Fruit fly (Drosophila melanogaster) whole organism, prepupa: ENCODE data around the gene Sry-beta.

Source experiments
- Blimp-1 ChIP-seq: fragments of 200-800 bp; sonication (Bioruptor generic); optimal IDR thresholded peaks from 3 replicates; lab custom pipeline; 2017; ENCODE audit warnings: missing biosample characterization, missing genetic modification characterization, mild to moderate bottlenecking, moderate library complexity, missing genetic modification reagents
- CG10631 ChIP-seq: fragments of 200-800 bp; sonication (Bioruptor generic); optimal IDR thresholded peaks from 2 replicates; lab custom pipeline; 2016; ENCODE audit warnings: missing biosample characterization, missing genetic modification characterization
- CG11294 ChIP-seq: fragments of 200-800 bp; sonication (Bioruptor generic); IDR thresholded peaks from 2 replicates; pipeline ENCODE4 v1.3.6; 2022; ENCODE audit warnings: missing biosample characterization, missing genetic modification characterization
- CG11762 ChIP-seq: fragments of 200-800 bp; sonication (Bioruptor generic); optimal IDR thresholded peaks from 3 replicates; lab custom pipeline; 2016; ENCODE audit warnings: missing biosample characterization, missing genetic modification characterization; ENCODE audit not compliant: insufficient read depth
- CG11902 ChIP-seq: fragments of 200-800 bp; sonication (Bioruptor generic); optimal IDR thresholded peaks from 3 replicates; lab custom pipeline; 2016; ENCODE audit warnings: missing biosample characterization, missing genetic modification characterization
- CG15336 ChIP-seq: fragments of 200-800 bp; sonication (Bioruptor generic); IDR thresholded peaks from 2 replicates; pipeline ENCODE4 v1.3.6; 2022; ENCODE audit warnings: missing biosample characterization, missing genetic modification characterization
- CG1621 ChIP-seq: fragments of 200-800 bp; sonication (Bioruptor generic); optimal IDR thresholded peaks from 3 replicates; lab custom pipeline; 2018; ENCODE audit warnings: missing biosample characterization, mild to moderate bottlenecking, missing genetic modification characterization
- CG16779 ChIP-seq: fragments of 200-800 bp; sonication (Bioruptor generic); optimal IDR thresholded peaks from 3 replicates; lab custom pipeline; 2017; ENCODE audit warnings: missing biosample characterization, mild to moderate bottlenecking, missing genetic modification characterization
- CG3032 ChIP-seq: fragments of 200-800 bp; optimal IDR thresholded peaks from 2 replicates; lab custom pipeline; 2019; ENCODE audit warnings: missing biosample characterization, mild to moderate bottlenecking, missing genetic modification characterization, moderate library complexity
- CG32006 ChIP-seq: fragments of 200-800 bp; sonication (Bioruptor generic); optimal IDR thresholded peaks from 3 replicates; lab custom pipeline; 2017; ENCODE audit warnings: missing biosample characterization, mild to moderate bottlenecking, missing genetic modification characterization
- CG3919 ChIP-seq: fragments of 200-800 bp; sonication (Bioruptor generic); optimal IDR thresholded peaks from 3 replicates; lab custom pipeline; 2016; ENCODE audit warnings: missing biosample characterization, missing genetic modification characterization
- CG4318 ChIP-seq: fragments of 200-800 bp; sonication (Bioruptor generic); optimal IDR thresholded peaks from 3 replicates; lab custom pipeline; 2017; ENCODE audit warnings: missing biosample characterization, mild to moderate bottlenecking, missing genetic modification characterization
- CG6163 ChIP-seq: fragments of 200-800 bp; sonication (Bioruptor generic); IDR thresholded peaks from 3 replicates; pipeline ENCODE4 v1.3.6; 2022; ENCODE audit warnings: missing biosample characterization, missing genetic modification characterization
- CG6276 ChIP-seq: fragments of 200-800 bp; sonication (Bioruptor generic); optimal IDR thresholded peaks from 2 replicates; lab custom pipeline; 2017; ENCODE audit warnings: missing biosample characterization, mild to moderate bottlenecking, missing genetic modification characterization
- CG6792 ChIP-seq: fragments of 200-800 bp; sonication (Bioruptor generic); optimal IDR thresholded peaks from 3 replicates; lab custom pipeline; 2016; ENCODE audit warnings: missing biosample characterization, missing genetic modification characterization
- CG6808 ChIP-seq: fragments of 200-800 bp; sonication (Bioruptor generic); optimal IDR thresholded peaks from 3 replicates; lab custom pipeline; 2017; ENCODE audit warnings: missing biosample characterization, missing genetic modification characterization, mild to moderate bottlenecking, moderate library complexity, missing genetic modification reagents
- CG6854 ChIP-seq: fragments of 200-800 bp; sonication (Bioruptor generic); optimal IDR thresholded peaks from 2 replicates; lab custom pipeline; 2017; ENCODE audit warnings: missing biosample characterization, mild to moderate bottlenecking, missing genetic modification characterization
- CG7368 ChIP-seq: fragments of 200-800 bp; sonication (Bioruptor generic); optimal IDR thresholded peaks from 3 replicates; lab custom pipeline; 2016; ENCODE audit warnings: missing biosample characterization, missing genetic modification characterization
- CG8119 ChIP-seq: fragments of 200-800 bp; sonication (Bioruptor generic); IDR thresholded peaks from 3 replicates; pipeline ENCODE4 v1.3.6; 2022; ENCODE audit warnings: missing biosample characterization, missing genetic modification characterization
- CG8632 ChIP-seq: fragments of 200-800 bp; sonication (Bioruptor generic); optimal IDR thresholded peaks from 3 replicates; lab custom pipeline; 2016; ENCODE audit warnings: missing biosample characterization, missing genetic modification characterization
- CG9139 ChIP-seq: fragments of 200-800 bp; sonication (Bioruptor generic); optimal IDR thresholded peaks from 3 replicates; lab custom pipeline; 2017; ENCODE audit warnings: missing biosample characterization, mild to moderate bottlenecking, missing genetic modification characterization
- Eip75B ChIP-seq: fragments of 200-800 bp; sonication (Bioruptor generic); optimal IDR thresholded peaks from 3 replicates; lab custom pipeline; 2016; ENCODE audit warnings: missing biosample characterization, missing genetic modification characterization
- Eip78C ChIP-seq: fragments of 200-800 bp; sonication (Bioruptor generic); peaks from one replicate; lab custom pipeline; 2016; ENCODE audit warnings: missing biosample characterization, missing genetic modification characterization
- Ets21C ChIP-seq: fragments of 200-800 bp; sonication (Bioruptor generic); optimal IDR thresholded peaks from 3 replicates; lab custom pipeline; 2016; ENCODE audit warnings: missing biosample characterization, missing genetic modification characterization
- Ets96B ChIP-seq: fragments of 200-800 bp; optimal IDR thresholded peaks from 2 replicates; lab custom pipeline; 2019; ENCODE audit warnings: missing biosample characterization, mild to moderate bottlenecking, missing genetic modification characterization, moderate library complexity
- Gug ChIP-seq: fragments of 200-800 bp; sonication (Bioruptor generic); IDR thresholded peaks from 2 replicates; pipeline ENCODE4 v1.3.6; 2022; ENCODE audit warnings: missing biosample characterization, missing genetic modification characterization
- Hr38 ChIP-seq: sonication (Bioruptor generic); optimal IDR thresholded peaks from 2 replicates; lab custom pipeline; 2016; ENCODE audit warnings: missing biosample characterization, missing genetic modification characterization
- Hr4 ChIP-seq: fragments of 200-800 bp; sonication (Bioruptor generic); optimal IDR thresholded peaks from 3 replicates; lab custom pipeline; 2016; ENCODE audit warnings: missing biosample characterization, missing genetic modification characterization
- Lpt ChIP-seq: fragments of 200-800 bp; sonication (Bioruptor generic); optimal IDR thresholded peaks from 3 replicates; lab custom pipeline; 2016; ENCODE audit warnings: missing biosample characterization, missing genetic modification characterization
- Met ChIP-seq: fragments of 200-800 bp; sonication (Bioruptor generic); optimal IDR thresholded peaks from 3 replicates; lab custom pipeline; 2016; ENCODE audit warnings: missing biosample characterization, missing genetic modification characterization
- OdsH ChIP-seq: fragments of 200-800 bp; sonication (Bioruptor generic); optimal IDR thresholded peaks from 3 replicates; lab custom pipeline; 2016; ENCODE audit warnings: missing biosample characterization, missing genetic modification characterization
- Smox ChIP-seq: fragments of 200-800 bp; sonication (Bioruptor generic); optimal IDR thresholded peaks from 3 replicates; lab custom pipeline; 2016; ENCODE audit warnings: missing biosample characterization, missing genetic modification characterization
- Sox14 ChIP-seq: fragments of 200-800 bp; sonication (Bioruptor generic); optimal IDR thresholded peaks from 3 replicates; lab custom pipeline; 2016; ENCODE audit warnings: missing biosample characterization, missing genetic modification characterization
- Sox15 ChIP-seq: fragments of 200-800 bp; sonication (Bioruptor generic); optimal IDR thresholded peaks from 3 replicates; lab custom pipeline; 2016; ENCODE audit warnings: missing biosample characterization, missing genetic modification characterization
- achi ChIP-seq: fragments of 200-800 bp; sonication (Bioruptor generic); optimal IDR thresholded peaks from 3 replicates; lab custom pipeline; 2016; ENCODE audit warnings: missing biosample characterization, missing genetic modification characterization
- cyc ChIP-seq: fragments of 200-800 bp; sonication (Bioruptor generic); optimal IDR thresholded peaks from 3 replicates; lab custom pipeline; 2016; ENCODE audit warnings: missing biosample characterization, missing genetic modification characterization
- dac ChIP-seq: fragments of 200-800 bp; sonication (Bioruptor generic); optimal IDR thresholded peaks from 2 replicates; lab custom pipeline; 2017; ENCODE audit warnings: missing biosample characterization, mild to moderate bottlenecking, missing genetic modification characterization
- dsx ChIP-seq: fragments of 200-800 bp; optimal IDR thresholded peaks from 3 replicates; lab custom pipeline; 2019; ENCODE audit warnings: missing biosample characterization, mild to moderate bottlenecking, missing genetic modification characterization, moderate library complexity; ENCODE audit not compliant: poor library complexity, severe bottlenecking
- eg ChIP-seq: fragments of 200-800 bp; sonication (Bioruptor generic); IDR thresholded peaks from 3 replicates; pipeline ENCODE4 v1.3.6; 2022; ENCODE audit warnings: missing biosample characterization, missing genetic modification characterization
- esn ChIP-seq: fragments of 200-800 bp; sonication (Bioruptor generic); optimal IDR thresholded peaks from 2 replicates; lab custom pipeline; 2016; ENCODE audit warnings: missing biosample characterization, mild to moderate bottlenecking, missing genetic modification characterization, moderate library complexity
- fd59A ChIP-seq: fragments of 200-800 bp; sonication (Bioruptor generic); optimal IDR thresholded peaks from 2 replicates; lab custom pipeline; 2017; ENCODE audit warnings: missing biosample characterization, mild to moderate bottlenecking, missing genetic modification characterization, missing genetic modification reagents
- fd85E ChIP-seq: fragments of 200-800 bp; sonication (Bioruptor generic); optimal IDR thresholded peaks from 3 replicates; lab custom pipeline; 2016; ENCODE audit warnings: missing biosample characterization, missing genetic modification characterization
- fkh ChIP-seq: fragments of 200-800 bp; sonication (Bioruptor generic); optimal IDR thresholded peaks from 3 replicates; lab custom pipeline; 2017; ENCODE audit warnings: missing biosample characterization, mild to moderate bottlenecking, missing genetic modification characterization, moderate library complexity
- pdm3 ChIP-seq: fragments of 200-800 bp; sonication (Bioruptor generic); optimal IDR thresholded peaks from 3 replicates; lab custom pipeline; 2016; ENCODE audit warnings: missing biosample characterization, missing genetic modification characterization
- salr ChIP-seq, 2 experiments: fragments of 200-800 bp; sonication (Bioruptor generic); optimal IDR thresholded peaks; 3 replicates each; lab custom pipeline; 2016 to 2018; ENCODE audit warnings: missing biosample characterization in 2 of 2, missing genetic modification characterization in 2 of 2, mild to moderate bottlenecking in 1 of 2
- spab ChIP-seq: fragments of 200-800 bp; sonication (Bioruptor generic); optimal IDR thresholded peaks from 2 replicates; lab custom pipeline; 2017; ENCODE audit warnings: missing biosample characterization, mild to moderate bottlenecking, missing genetic modification characterization, missing genetic modification reagents
- ss ChIP-seq, 2 experiments: fragments of 200-800 bp; sonication (Bioruptor generic); optimal IDR thresholded peaks; 2 replicates in 1 of 2; 3 replicates in 1 of 2; lab custom pipeline; 2017 to 2018; ENCODE audit warnings: mild to moderate bottlenecking in 2 of 2, missing biosample characterization in 2 of 2, missing genetic modification characterization in 2 of 2, moderate library complexity in 1 of 2
- topi ChIP-seq: fragments of 200-800 bp; sonication (Bioruptor generic); optimal IDR thresholded peaks from 3 replicates; lab custom pipeline; 2016; ENCODE audit warnings: missing biosample characterization, missing genetic modification characterization

Sry-beta gene

DNA sequence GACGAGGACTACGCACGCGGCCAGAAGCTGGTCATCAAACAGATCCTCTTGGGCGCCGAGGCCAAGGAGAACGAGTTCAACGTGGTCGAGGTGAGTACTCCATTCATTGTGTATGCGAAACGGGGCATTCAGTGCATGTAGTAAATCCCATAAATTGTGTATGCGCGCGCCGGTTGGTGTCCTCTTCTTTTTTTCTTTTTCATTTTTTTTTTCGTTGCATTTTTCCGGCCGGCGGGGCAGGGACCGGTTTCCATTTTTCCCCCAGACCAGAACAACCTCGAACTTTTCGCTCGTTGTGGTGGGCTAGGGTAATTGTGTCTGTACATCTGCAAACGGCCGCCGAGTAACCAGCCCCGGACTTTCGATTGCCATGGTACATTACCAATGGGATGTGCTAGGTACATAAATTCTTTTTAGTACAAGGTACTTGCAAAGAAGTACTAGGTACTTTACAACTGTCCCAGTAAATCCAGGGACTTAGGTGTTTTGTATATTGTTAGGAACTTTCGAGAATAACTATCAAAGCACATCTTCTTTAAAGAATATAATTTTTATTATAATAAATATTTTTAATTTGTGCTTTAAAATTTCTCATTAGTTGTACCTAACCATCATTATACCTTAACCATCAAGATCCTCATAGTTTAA lies 34.1 kb upstream of the Sry-beta start:
- TF ChIP-seq CG8119 (GFP tag; lab: Robert Waterston, UW) (peak; percentile 67), CG6792 (GFP tag; lab: Kevin White, UChicago) (no peak), fd59A (no peak), CG6163 (GFP tag; lab: Robert Waterston, UW) (peak; percentile 84), Hr4 (GFP tag; lab: Kevin White, UChicago) (no peak), Met (GFP tag; lab: Kevin White, UChicago) (no peak), Gug (GFP tag; lab: Robert Waterston, UW) (no peak), Eip78C (GFP tag; lab: Kevin White, UChicago) (peak; percentile 62), Hr38 (GFP tag; lab: Kevin White, UChicago) (no peak), spab (GFP tag; lab: Kevin White, UChicago) (peak; percentile 58), CG8632 (GFP tag; lab: Kevin White, UChicago) (no peak), OdsH (no peak), CG11762 (GFP tag; lab: Kevin White, UChicago) (no peak), Sox14 (GFP tag; lab: Kevin White, UChicago) (no peak), salr (GFP tag; optimal IDR thresholded peaks at IDR 0.05; lab: Kevin White, UChicago) (peak in 1 of 2 experiments; percentile 1), Blimp-1 (GFP tag; lab: Kevin White, UChicago) (no peak), dsx (peak; percentile 16), CG1621 (tag; lab: Kevin White, UChicago) (peak; percentile 66), fkh (no peak), CG11294 (GFP tag; lab: Robert Waterston, UW) (peak; percentile 12; the same call in 1 of the 2 replicates), dac (GFP tag; lab: Kevin White, UChicago) (no peak), cyc (no peak), CG15336 (GFP tag; lab: Robert Waterston, UW) (peak; percentile 41; the same call in 1 of the 2 replicates), Ets21C (no peak), Lpt (GFP tag; lab: Kevin White, UChicago) (peak; percentile 63), pdm3 (GFP tag; lab: Kevin White, UChicago) (no peak), CG6808 (GFP tag; lab: Kevin White, UChicago) (peak; percentile 77), CG16779 (peak; percentile 78), eg (peak; percentile 87), Sox15 (GFP tag; lab: Kevin White, UChicago) (no peak), CG7368 (no peak), CG32006 (peak; percentile 47), achi (GFP tag; lab: Kevin White, UChicago) (peak; percentile 12), CG11902 (GFP tag; lab: Kevin White, UChicago) (no peak), CG3032 (tag; lab: Kevin White, UChicago) (peak; percentile 24), Ets96B (tag; lab: Kevin White, UChicago) (peak; percentile 49), Eip75B (peak; percentile 41), CG3919 (peak; percentile 10), ss (GFP tag; optimal IDR thresholded peaks at IDR 0.05; lab: Kevin White, UChicago) (peak; percentile 81 to 85), CG10631 (GFP tag; lab: Kevin White, UChicago) (peak; percentile 51), CG9139 (GFP tag; lab: Kevin White, UChicago) (peak; percentile 75)

DNA sequence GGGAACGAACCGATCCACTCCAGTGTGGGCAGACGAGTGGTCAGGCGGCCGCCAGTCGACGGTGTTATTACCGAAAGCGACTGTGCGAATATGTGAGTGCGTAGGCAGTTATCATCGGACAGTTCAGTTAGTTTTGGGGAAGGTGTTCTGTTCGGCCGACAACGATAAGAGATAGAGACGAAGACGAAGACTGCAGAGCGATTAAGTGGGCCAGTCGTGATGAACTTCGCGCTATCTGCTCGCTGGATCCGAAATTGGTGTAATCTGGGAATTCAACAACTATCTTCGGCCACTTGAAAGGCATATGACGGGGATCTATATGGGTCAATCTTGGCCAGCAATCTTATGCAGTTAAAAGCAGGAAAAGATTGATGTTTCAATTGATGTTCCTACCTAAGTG lies 30.3 kb upstream of the Sry-beta start, which contains the start of gene CG7912:
Gene CG7912 (minus strand): TSS at position 17 of the 400 bp plus-strand sequence.
- TF ChIP-seq Sox14 (GFP tag; lab: Kevin White, UChicago) = no peak
- no peak for TF ChIP-seq CG4318 (GFP tag; lab: Kevin White, UChicago)
- no peak for TF ChIP-seq esn (GFP tag; lab: Kevin White, UChicago)
- no peak for TF ChIP-seq fd59A
- no peak for TF ChIP-seq topi (GFP tag; lab: Kevin White, UChicago)
- TF ChIP-seq salr (GFP tag; optimal IDR thresholded peaks at IDR 0.05; lab: Kevin White, UChicago) = no peak
- TF ChIP-seq CG7368 = no peak
- no peak for TF ChIP-seq CG11902 (GFP tag; lab: Kevin White, UChicago)
- no peak for TF ChIP-seq Smox (GFP tag; lab: Kevin White, UChicago)
- TF ChIP-seq achi (GFP tag; lab: Kevin White, UChicago) = no peak
- no peak for TF ChIP-seq Sox15 (GFP tag; lab: Kevin White, UChicago)
- no peak for TF ChIP-seq CG6854
- no peak for TF ChIP-seq CG8119 (GFP tag; lab: Robert Waterston, UW)
- TF ChIP-seq Eip75B = no peak
- TF ChIP-seq Lpt (GFP tag; lab: Kevin White, UChicago) = no peak
- no peak for TF ChIP-seq CG6276 (GFP tag; lab: Kevin White, UChicago)
- TF ChIP-seq spab (GFP tag; lab: Kevin White, UChicago) = no peak
- no peak for TF ChIP-seq CG11762 (GFP tag; lab: Kevin White, UChicago)
- TF ChIP-seq fd85E = no peak
